Worm (Caenorhabditis elegans) whole organism, L4 larva: ENCODE measurements around the gene egl-15.
A peak's percentile ranks its signal among the peaks of the same experiment; 100 is the strongest.

Experiments
- D1046.2 ChIP-seq: fragments of 200-800 bp; sonication (Bioruptor generic); IDR thresholded peaks from 2 replicates; pipeline ENCODE4 v1.3.6; 2022; ENCODE audit warnings: missing genetic modification characterization, missing compliant biosample characterization
- T26A8.4 ChIP-seq: fragments of 200-800 bp; sonication (Bioruptor generic); IDR thresholded peaks from 2 replicates; pipeline ENCODE4 v1.3.6; 2022; ENCODE audit warnings: missing genetic modification characterization, missing compliant biosample characterization
- Y105C5A.15 ChIP-seq: fragments of 200-800 bp; sonication (Bioruptor generic); IDR thresholded peaks from 2 replicates; pipeline ENCODE4 v1.3.6; 2022; ENCODE audit warnings: missing genetic modification characterization, missing compliant biosample characterization
- Y48G9A.11 ChIP-seq: fragments of 200-800 bp; sonication (Bioruptor generic); IDR thresholded peaks from 2 replicates; pipeline ENCODE4 v1.3.6; 2022; ENCODE audit warnings: missing genetic modification reagents, missing genetic modification characterization, missing compliant biosample characterization
- aha-1 ChIP-seq: fragments of 150-350 bp; peaks from one replicate; lab custom pipeline; 2014; ENCODE audit warnings: missing biosample characterization, missing genetic modification characterization
- ceh-20 ChIP-seq: fragments of 200-800 bp; sonication (Bioruptor generic); IDR thresholded peaks from 2 replicates; pipeline ENCODE4 v1.3.6; 2022; ENCODE audit warnings: missing genetic modification reagents, missing genetic modification characterization, missing compliant biosample characterization
- ces-1 ChIP-seq: fragments of 150-350 bp; sonication (generic microtip); optimal IDR thresholded peaks from 4 replicates; lab custom pipeline; 2014; ENCODE audit warnings: missing biosample characterization, missing genetic modification reagents, missing genetic modification characterization
- daf-16 ChIP-seq, 3 experiments: sonication (generic microtip); optimal IDR thresholded peaks; 2 replicates each; lab custom pipeline; 2016 to 2017; ENCODE audit warnings: missing genetic modification characterization in 3 of 3, missing genetic modification reagents in 3 of 3, mild to moderate bottlenecking in 2 of 3, missing compliant biosample characterization in 2 of 3, missing biosample characterization in 1 of 3, moderate library complexity in 1 of 3
- daf-8 ChIP-seq: fragments of 200-800 bp; sonication (Bioruptor generic); IDR thresholded peaks from 2 replicates; pipeline ENCODE4 v1.3.6; 2022; ENCODE audit warnings: missing genetic modification characterization, missing compliant biosample characterization
- duxl-1 ChIP-seq: sonication (generic microtip); optimal IDR thresholded peaks from 2 replicates; lab custom pipeline; 2016; ENCODE audit warnings: mild to moderate bottlenecking, missing genetic modification characterization, moderate library complexity, missing compliant biosample characterization; ENCODE audit not compliant: poor library complexity
- dve-1 ChIP-seq: sonication (generic microtip); optimal IDR thresholded peaks from 2 replicates; lab custom pipeline; 2017; ENCODE audit warnings: antibody characterized with exemption, mild to moderate bottlenecking, missing genetic modification characterization, missing compliant biosample characterization; ENCODE audit not compliant: insufficient read depth
- egl-43 ChIP-seq: fragments of 200-800 bp; sonication (Bioruptor generic); IDR thresholded peaks from 2 replicates; pipeline ENCODE4 v1.3.6; 2022; ENCODE audit warnings: missing genetic modification reagents, missing genetic modification characterization, missing compliant biosample characterization
- fkh-10 ChIP-seq: fragments of 150-350 bp; optimal IDR thresholded peaks from 2 replicates; lab custom pipeline; 2014; ENCODE audit warnings: missing biosample characterization, missing genetic modification reagents, missing genetic modification characterization
- hif-1 ChIP-seq, 2 experiments: sonication (generic microtip); optimal IDR thresholded peaks; 2 replicates each; lab custom pipeline; 2016 to 2017; ENCODE audit warnings: missing compliant biosample characterization in 2 of 2, missing genetic modification characterization in 2 of 2, missing genetic modification reagents in 2 of 2, missing genotype in 2 of 2, mild to moderate bottlenecking in 1 of 2
- hlh-11 ChIP-seq: fragments of 200-800 bp; sonication (Bioruptor generic); optimal IDR thresholded peaks from 2 replicates; lab custom pipeline; 2018; ENCODE audit warnings: mild to moderate bottlenecking, missing genetic modification characterization, missing compliant biosample characterization
- hlh-30 ChIP-seq: sonication (generic microtip); optimal IDR thresholded peaks from 2 replicates; lab custom pipeline; 2017; ENCODE audit warnings: antibody characterized with exemption, mild to moderate bottlenecking, missing genetic modification characterization, missing compliant biosample characterization; ENCODE audit not compliant: insufficient read depth
- lim-7 ChIP-seq: fragments of 200-800 bp; sonication (Bioruptor generic); IDR thresholded peaks from 2 replicates; pipeline ENCODE4 v1.3.6; 2022; ENCODE audit warnings: missing genetic modification characterization, missing compliant biosample characterization
- lin-1 ChIP-seq: fragments of 200-800 bp; sonication (Bioruptor generic); IDR thresholded peaks from 2 replicates; pipeline ENCODE4 v1.3.6; 2022; ENCODE audit warnings: missing genetic modification reagents, missing genetic modification characterization, missing compliant biosample characterization
- lin-13 ChIP-seq: fragments of 150-350 bp; optimal IDR thresholded peaks from 2 replicates; lab custom pipeline; 2014; ENCODE audit warnings: missing biosample characterization, missing genetic modification reagents, missing genetic modification characterization
- lin-38 ChIP-seq: fragments of 200-800 bp; sonication (Bioruptor generic); IDR thresholded peaks from 2 replicates; pipeline ENCODE4 v1.3.6; 2022; ENCODE audit warnings: missing genetic modification reagents, missing genetic modification characterization, missing compliant biosample characterization
- lsy-2 ChIP-seq, 2 experiments: fragments of 150-350 bp in 1 of 2; sonication (generic microtip) in 1 of 2; optimal IDR thresholded peaks; 2 replicates each; lab custom pipeline; 2014 to 2017; ENCODE audit warnings: missing biosample characterization in 2 of 2, missing genetic modification characterization in 2 of 2
- mdt-29 ChIP-seq: fragments of 200-800 bp; sonication (Bioruptor generic); IDR thresholded peaks from 2 replicates; pipeline ENCODE4 v1.3.6; 2022; ENCODE audit warnings: missing genetic modification reagents, missing genetic modification characterization, missing compliant biosample characterization
- mxl-3 ChIP-seq: fragments of 200-800 bp; sonication (Bioruptor generic); optimal IDR thresholded peaks from 2 replicates; lab custom pipeline; 2018; ENCODE audit warnings: mild to moderate bottlenecking, missing genetic modification characterization, missing compliant biosample characterization
- nhr-102 ChIP-seq: sonication (generic microtip); optimal IDR thresholded peaks from 2 replicates; lab custom pipeline; 2016; ENCODE audit warnings: mild to moderate bottlenecking, missing genetic modification characterization, moderate library complexity, missing compliant biosample characterization
- nhr-11 ChIP-seq: fragments of 150-350 bp; optimal IDR thresholded peaks from 2 replicates; lab custom pipeline; 2014; ENCODE audit warnings: missing biosample characterization, missing genetic modification characterization
- nhr-237 ChIP-seq: sonication (generic microtip); optimal IDR thresholded peaks from 2 replicates; lab custom pipeline; 2017; ENCODE audit warnings: missing biosample characterization, missing genetic modification characterization
- nhr-28 ChIP-seq: fragments of 150-350 bp; optimal IDR thresholded peaks from 2 replicates; lab custom pipeline; 2014; ENCODE audit warnings: missing biosample characterization, missing genetic modification characterization
- nhr-42 ChIP-seq: fragments of 200-800 bp; sonication (Bioruptor generic); IDR thresholded peaks from 2 replicates; pipeline ENCODE4 v1.3.6; 2022; ENCODE audit warnings: missing genetic modification characterization, missing compliant biosample characterization
- pqm-1 ChIP-seq: sonication (generic microtip); optimal IDR thresholded peaks from 2 replicates; lab custom pipeline; 2017; ENCODE audit warnings: missing biosample characterization, missing genetic modification characterization
- rbr-2 ChIP-seq: sonication (generic microtip); optimal IDR thresholded peaks from 2 replicates; lab custom pipeline; 2016; ENCODE audit warnings: missing genotype, missing genetic modification characterization, missing compliant biosample characterization
- saeg-2 ChIP-seq: fragments of 200-800 bp; sonication (Bioruptor generic); IDR thresholded peaks from 2 replicates; pipeline ENCODE4 v1.3.6; 2022; ENCODE audit warnings: missing genetic modification reagents, missing genetic modification characterization, missing compliant biosample characterization
- sdz-12 ChIP-seq: fragments of 200-800 bp; sonication (Bioruptor generic); optimal IDR thresholded peaks from 2 replicates; lab custom pipeline; 2018; ENCODE audit warnings: mild to moderate bottlenecking, missing genetic modification characterization, missing compliant biosample characterization
- set-16 ChIP-seq: fragments of 200-800 bp; sonication (Bioruptor generic); IDR thresholded peaks from 2 replicates; pipeline ENCODE4 v1.3.6; 2022; ENCODE audit warnings: missing genetic modification reagents, missing genetic modification characterization, missing compliant biosample characterization
- spr-1 ChIP-seq: sonication (generic microtip); optimal IDR thresholded peaks from 2 replicates; lab custom pipeline; 2016; ENCODE audit warnings: mild to moderate bottlenecking, missing genetic modification characterization, missing compliant biosample characterization
- spr-3 ChIP-seq: fragments of 200-800 bp; sonication (Bioruptor generic); optimal IDR thresholded peaks from 2 replicates; lab custom pipeline; 2018; ENCODE audit warnings: mild to moderate bottlenecking, missing genetic modification characterization, missing compliant biosample characterization
- tag-97 ChIP-seq: fragments of 200-800 bp; sonication (Bioruptor generic); IDR thresholded peaks from 2 replicates; pipeline ENCODE4 v1.3.6; 2022; ENCODE audit warnings: missing genetic modification characterization, missing compliant biosample characterization
- zfp-2 ChIP-seq: sonication (generic microtip); optimal IDR thresholded peaks from 2 replicates; lab custom pipeline; 2016; ENCODE audit warnings: mild to moderate bottlenecking, missing genetic modification characterization, missing compliant biosample characterization
- zfp-3 ChIP-seq: fragments of 200-800 bp; sonication (Bioruptor generic); conservative IDR thresholded peaks from 2 replicates; pipeline ENCODE4 v1.3.6; 2022; ENCODE audit warnings: missing genetic modification reagents, missing genetic modification characterization, missing compliant biosample characterization
- ztf-11 ChIP-seq: fragments of 150-350 bp; optimal IDR thresholded peaks from 2 replicates; lab custom pipeline; 2014; ENCODE audit warnings: missing biosample characterization, missing genetic modification characterization
- ztf-7 ChIP-seq: fragments of 150-350 bp; optimal IDR thresholded peaks from 2 replicates; lab custom pipeline; 2014; ENCODE audit warnings: missing biosample characterization, missing genetic modification characterization

Gene egl-15

DNA sequence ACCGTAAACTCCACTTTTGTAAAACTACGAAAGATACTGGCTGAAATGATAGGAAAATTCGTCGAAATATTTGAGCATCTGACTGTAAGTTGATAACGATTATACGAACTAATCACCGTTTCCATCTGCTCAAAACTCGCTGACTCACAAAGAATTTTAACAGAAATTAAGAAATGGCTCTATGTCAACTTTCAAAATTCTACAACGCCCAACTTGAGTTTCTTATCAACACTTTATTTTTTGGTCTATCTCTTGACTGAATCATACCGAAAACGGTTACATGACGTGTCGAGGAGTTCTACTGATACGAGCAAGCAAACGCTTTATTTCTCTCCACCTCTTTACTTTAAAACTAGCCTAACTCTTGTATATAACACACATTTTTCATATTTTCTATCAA, 31.0 kb downstream of the egl-15 start, which contains the start of gene clc-1 (continued):
- TF ChIP-seq ceh-20 (GFP tag; lab: Robert Waterston, UW) (peak; percentile 21; the same call in 1 of the 2 replicates), saeg-2 (GFP tag; lab: Robert Waterston, UW) (no peak), nhr-11 (no peak), daf-16 (GFP tag; optimal IDR thresholded peaks at IDR 0.05; lab: Kevin White, UChicago) (peak in 1 of 2 experiments; percentile 37), daf-16 (tag; optimal IDR thresholded peaks at IDR 0.05; lab: Kevin White, UChicago) (peak; percentile 87), nhr-28 (peak; percentile 82), lin-13 (GFP tag; lab: Kevin White, UChicago) (no peak), egl-43 (GFP tag; lab: Robert Waterston, UW) (no peak), nhr-237 (tag; lab: Kevin White, UChicago) (no peak), zfp-2 (tag; lab: Kevin White, UChicago) (no peak), nhr-102 (tag; lab: Kevin White, UChicago) (no peak), nhr-42 (GFP tag; lab: Robert Waterston, UW) (no peak)

- TF ChIP-seq aha-1 (tag; lab: Kevin White, UChicago) (peak; percentile 57), ztf-7 (tag; lab: Kevin White, UChicago) (no peak), lsy-2 (tag; optimal IDR thresholded peaks at IDR 0.05; lab: Kevin White, UChicago) (no peak), tag-97 (peak; percentile 61; the same call in 1 of the 2 replicates), zfp-3 (GFP tag; lab: Robert Waterston, UW) (no peak), set-16 (GFP tag; lab: Robert Waterston, UW) (peak; percentile 98), D1046.2 (0 out of 2 replicates have a peak, but pooled peaks have one; percentile 12)
- TF ChIP-seq, all 104 proteins: peak for 4
Measured at ce11 chrX:11050335-11050734, 34.1 kb downstream of the egl-15 start.

DNA sequence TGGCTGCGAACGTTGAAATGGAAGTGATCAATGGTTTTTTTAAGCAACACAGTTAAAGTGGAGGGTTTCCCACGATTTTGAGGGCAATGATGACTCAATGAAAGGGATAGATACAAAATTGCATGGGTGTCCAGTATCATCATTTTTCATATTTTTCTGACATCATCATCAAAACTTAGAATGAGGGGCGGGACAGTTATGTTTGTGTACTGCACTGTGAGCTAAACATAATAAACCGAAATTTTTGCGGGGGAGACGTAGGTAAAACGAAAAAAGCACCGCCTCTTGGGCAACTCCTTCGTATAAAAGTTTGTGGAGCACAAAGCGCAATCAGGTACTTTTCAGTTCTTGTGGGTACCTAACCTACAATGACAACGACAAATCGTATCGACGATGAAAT, 37.4 kb downstream of the egl-15 start, which contains the start of gene C09F12.2:
Gene C09F12.2, plus strand, starts transcription at position 301 of the 400 bp plus-strand sequence.
- TF ChIP-seq lin-38 (GFP tag; lab: Robert Waterston, UW), result no peak
- TF ChIP-seq tag-97, result 0 out of 2 replicates have a peak, but pooled peaks have one; percentile 67
- TF ChIP-seq daf-16 (GFP tag; optimal IDR thresholded peaks at IDR 0.05; lab: Kevin White, UChicago), result no peak
- no peak for TF ChIP-seq daf-16 (tag; optimal IDR thresholded peaks at IDR 0.05; lab: Kevin White, UChicago)
- no peak for TF ChIP-seq Y48G9A.11 (GFP tag; lab: Robert Waterston, UW)

- TF ChIP-seq hlh-11 (peak; percentile 61), spr-3 (no peak), pqm-1 (tag; lab: Kevin White, UChicago) (no peak), nhr-28 (peak; percentile 11), zfp-2 (tag; lab: Kevin White, UChicago) (no peak), hlh-30 (tag; lab: Kevin White, UChicago) (peak; percentile 14), lin-13 (GFP tag; lab: Kevin White, UChicago) (no peak), mxl-3 (GFP tag; lab: Kevin White, UChicago) (peak; percentile 45)
- TF ChIP-seq, all 104 proteins: peak for 4
Measured at ce11 chrX:11057028-11057427, 40.8 kb downstream of the egl-15 start, which contains the start of gene lpr-3. TSS of gene lpr-3 (plus strand) at chrX:11057401.

DNA sequence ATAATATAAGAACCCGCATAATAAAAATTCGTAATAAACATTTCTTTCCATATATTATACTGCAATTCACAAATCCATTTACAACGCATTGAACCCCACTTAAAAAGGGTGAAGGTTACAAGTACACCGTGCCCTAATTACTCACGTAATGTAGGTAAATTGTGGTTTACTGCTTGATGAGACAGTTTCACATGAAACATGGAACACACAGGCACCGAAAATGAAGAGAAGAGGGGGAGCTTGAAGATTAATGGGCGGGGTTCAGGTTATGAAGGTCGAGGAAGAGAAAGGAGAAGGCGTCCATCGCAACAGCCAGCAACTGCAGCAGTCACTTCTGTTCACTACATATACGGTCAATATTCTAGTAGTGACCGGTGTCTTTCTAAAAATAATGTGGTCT, 43.5 kb downstream of the egl-15 start, which contains the start of gene lpr-6:
Gene lpr-6, plus strand, starts transcription at position 251 of the 400 bp plus-strand sequence.
- TF ChIP-seq Y105C5A.15 (GFP tag; lab: Robert Waterston, UW), result no peak
- no peak for TF ChIP-seq fkh-10
- peak; percentile 18 for TF ChIP-seq nhr-102 (tag; lab: Kevin White, UChicago)
- no peak for TF ChIP-seq egl-43 (GFP tag; lab: Robert Waterston, UW)
- no peak for TF ChIP-seq lin-1 (GFP tag; lab: Robert Waterston, UW)
- no peak for TF ChIP-seq ces-1
- TF ChIP-seq lim-7, result no peak
- no peak for TF ChIP-seq sdz-12
- TF ChIP-seq duxl-1 (tag; lab: Kevin White, UChicago), result peak; percentile 58
- no peak for TF ChIP-seq ztf-11 (tag; lab: Kevin White, UChicago)
- TF ChIP-seq hif-1 (tag; optimal IDR thresholded peaks at IDR 0.05; lab: Kevin White, UChicago), result no peak
- TF ChIP-seq spr-1 (tag; lab: Kevin White, UChicago), result no peak
- TF ChIP-seq Y48G9A.11 (GFP tag; lab: Robert Waterston, UW), result no peak
- TF ChIP-seq rbr-2, result no peak
- TF ChIP-seq daf-8 (GFP tag; lab: Robert Waterston, UW), result no peak
- peak; percentile 22 for TF ChIP-seq hlh-11
- peak; percentile 35; the same call in 1 of the 2 replicates for TF ChIP-seq T26A8.4 (GFP tag; lab: Robert Waterston, UW)
- no peak for TF ChIP-seq lsy-2 (tag; optimal IDR thresholded peaks at IDR 0.05; lab: Kevin White, UChicago)
- TF ChIP-seq mdt-29 (GFP tag; lab: Robert Waterston, UW), result no peak
- no peak for TF ChIP-seq dve-1 (tag; lab: Kevin White, UChicago)
- 0 out of 2 replicates have a peak, but pooled peaks have one; percentile 17 for TF ChIP-seq tag-97
- no peak for TF ChIP-seq ztf-7 (tag; lab: Kevin White, UChicago)
